Worm (Caenorhabditis elegans): ENCODE data around the gene srh-17.

The srh-17 gene

ce11 chrV:14695713-14696112 lies 34.6 kb downstream of the srh-17 start:
- TF ChIP-seq rnt-1 (tag; optimal IDR thresholded peaks at IDR 0.05) (peak; percentile 22), pag-3 (tag; optimal IDR thresholded peaks at IDR 0.05; ENCODE audit: borderline replicate concordance, insufficient read depth) (peak; percentile 71), swsn-7 (tag; optimal IDR thresholded peaks at IDR 0.05) (no peak), isw-1 (GFP tag; IDR thresholded peaks at IDR 0.05) (no peak), ces-1 (GFP tag; optimal IDR thresholded peaks at IDR 0.05) (no peak)

ce11 chrV:14696604-14697307 lies 35.7 kb downstream of the srh-17 start, which contains the start of gene unc-112:
unc-112 (minus strand) TSS chrV:14696654.
- TF ChIP-seq fkh-10 (GFP tag; optimal IDR thresholded peaks at IDR 0.05) (peak; percentile 5), tlp-1 (tag; optimal IDR thresholded peaks at IDR 0.05) (no peak), ceh-88 (GFP tag; IDR thresholded peaks at IDR 0.05) (no peak), unc-86 (tag; optimal IDR thresholded peaks at IDR 0.05) (peak; percentile 18), ceh-90 (tag; optimal IDR thresholded peaks at IDR 0.05) (no peak), unc-130 (tag; optimal IDR thresholded peaks at IDR 0.05) (peak; percentile 20), nhr-11 (tag; optimal IDR thresholded peaks at IDR 0.05) (peak; percentile 37), blmp-1 (tag; optimal IDR thresholded peaks at IDR 0.05) (peak; percentile 51), nhr-20 (tag; optimal IDR thresholded peaks at IDR 0.05) (peak; percentile 76), nhr-47 (tag; optimal IDR thresholded peaks at IDR 0.05) (no peak), snu-23 (GFP tag; optimal IDR thresholded peaks at IDR 0.05) (peak; percentile 84), nhr-85 (tag) (peak; percentile 41), pax-3 (tag; optimal IDR thresholded peaks at IDR 0.05) (no peak), lin-35 (GFP tag; optimal IDR thresholded peaks at IDR 0.05) (peak; percentile 57 to 65), unc-98 (GFP tag; IDR thresholded peaks at IDR 0.05) (no peak), xbp-1 (tag; optimal IDR thresholded peaks at IDR 0.05) (peak; percentile 47), ztf-11 (tag; optimal IDR thresholded peaks at IDR 0.05) (no peak), efl-3 (GFP tag; optimal IDR thresholded peaks at IDR 0.05) (no peak), C16A3.4 (tag; optimal IDR thresholded peaks at IDR 0.05) (peak; percentile 52), nhr-77 (tag; optimal IDR thresholded peaks at IDR 0.05) (no peak), ceh-82 (tag; optimal IDR thresholded peaks at IDR 0.05) (peak; percentile 33 to 45 (median 38)), mef-2 (tag; optimal IDR thresholded peaks at IDR 0.05) (no peak), hpl-2 (GFP tag; optimal IDR thresholded peaks at IDR 0.05) (no peak), lsy-2 (tag; optimal IDR thresholded peaks at IDR 0.05) (peak; percentile 46 to 84), zag-1 (tag; optimal IDR thresholded peaks at IDR 0.05) (no peak), mab-9 (GFP tag; IDR thresholded peaks at IDR 0.05) (no peak), mdl-1 (tag; optimal IDR thresholded peaks at IDR 0.05) (peak in 1 of 2 experiments; percentile 50), lin-14 (GFP tag; optimal IDR thresholded peaks at IDR 0.05) (peak; percentile 98), ets-5 (GFP tag; IDR thresholded peaks at IDR 0.05) (no peak), lin-39 (tag; optimal IDR thresholded peaks at IDR 0.05) (no peak), ama-1 (optimal IDR thresholded peaks at IDR 0.05) (no peak), unc-62 (GFP tag; optimal IDR thresholded peaks at IDR 0.05) (no peak), zip-4 (GFP tag; optimal IDR thresholded peaks at IDR 0.05) (no peak), fkh-8 (tag; optimal IDR thresholded peaks at IDR 0.05) (no peak), egl-27 (tag; optimal IDR thresholded peaks at IDR 0.05) (peak in 1 of 2 experiments; percentile 42), pag-3 (tag; optimal IDR thresholded peaks at IDR 0.05; ENCODE audit: borderline replicate concordance, insufficient read depth) (peak; percentile 99), fos-1 (tag; optimal IDR thresholded peaks at IDR 0.05) (peak; percentile 75), ztf-4 (tag; optimal IDR thresholded peaks at IDR 0.05) (peak; percentile 43), lir-3 (tag; optimal IDR thresholded peaks at IDR 0.05; ENCODE audit: poor library complexity) (peak; percentile 12), jun-1 (tag; optimal IDR thresholded peaks at IDR 0.05) (peak; percentile 49), ces-1 (GFP tag; optimal IDR thresholded peaks at IDR 0.05) (no peak), C04F5.9 (tag; optimal IDR thresholded peaks at IDR 0.05) (no peak), alr-1 (tag; optimal IDR thresholded peaks at IDR 0.05; ENCODE audit: borderline replicate concordance) (no peak), lin-15B (tag; optimal IDR thresholded peaks at IDR 0.05) (no peak), mep-1 (tag; optimal IDR thresholded peaks at IDR 0.05) (peak; percentile 92), fkh-4 (tag; optimal IDR thresholded peaks at IDR 0.05; ENCODE audit: borderline replicate concordance) (no peak), C34B4.2 (tag; optimal IDR thresholded peaks at IDR 0.05) (no peak), rnt-1 (tag; optimal IDR thresholded peaks at IDR 0.05) (peak; percentile 64)

Measured in whole organism, L1 larva.